Worm (Caenorhabditis elegans) whole organism, midembryonic: ENCODE measurements around the gene orc-3.

Experiments
- cog-1 ChIP-seq: sonication (generic microtip); optimal IDR thresholded peaks from 2 replicates; lab custom pipeline; 2016; ENCODE audit warnings: missing genetic modification characterization, missing compliant biosample characterization
- klf-2 ChIP-seq: fragments of 200-800 bp; sonication (Bioruptor generic); conservative IDR thresholded peaks from 2 replicates; pipeline ENCODE4 v1.3.6; 2022; ENCODE audit warnings: missing genetic modification reagents, missing genetic modification characterization, missing compliant biosample characterization
- med-1 ChIP-seq: sonication (generic microtip); optimal IDR thresholded peaks from 2 replicates; lab custom pipeline; 2017; ENCODE audit warnings: missing genetic modification characterization, mild to moderate bottlenecking, missing compliant biosample characterization, antibody characterized with exemption, missing genetic modification reagents; ENCODE audit not compliant: insufficient read depth
- tab-1 ChIP-seq: fragments of 200-800 bp; sonication (Bioruptor generic); IDR thresholded peaks from 2 replicates; pipeline ENCODE4 v1.3.6; 2022; ENCODE audit warnings: missing genetic modification characterization, missing compliant biosample characterization
- ztf-23 ChIP-seq: fragments of 200-800 bp; sonication (Bioruptor generic); IDR thresholded peaks from 2 replicates; pipeline ENCODE4 v1.3.6; 2022; ENCODE audit warnings: missing genetic modification reagents, missing genetic modification characterization, missing compliant biosample characterization
- ztf-29 ChIP-seq: fragments of 200-800 bp; sonication (Bioruptor generic); IDR thresholded peaks from 2 replicates; pipeline ENCODE4 v1.3.6; 2022; ENCODE audit warnings: missing genetic modification reagents, missing genetic modification characterization, missing compliant biosample characterization

DNA sequence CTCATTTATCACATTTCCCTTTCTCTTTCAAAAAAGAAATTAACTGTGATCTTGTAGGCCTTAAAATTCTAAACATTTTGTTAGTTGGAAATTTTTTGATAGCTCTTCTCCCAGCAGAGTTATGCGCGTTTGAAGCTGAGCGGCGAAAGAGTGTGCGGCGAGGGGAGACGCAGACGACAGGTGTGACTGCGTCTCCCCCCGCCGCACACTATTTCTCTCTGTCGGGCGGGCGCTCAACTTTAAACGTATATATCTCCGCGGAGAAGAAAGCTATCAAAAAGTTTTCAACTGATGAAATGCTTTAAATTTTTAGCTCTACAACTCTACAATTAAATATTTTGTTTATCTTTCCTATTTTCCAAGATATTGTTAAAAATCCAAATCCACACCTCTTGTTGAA, 11.1 kb downstream of the orc-3 start:
- TF ChIP-seq ztf-23 (GFP tag; lab: Robert Waterston, UW) (no peak), klf-2 (GFP tag; lab: Robert Waterston, UW) (no peak), tab-1 (GFP tag; lab: Robert Waterston, UW) (no peak), med-1 (GFP tag; lab: Kevin White, UChicago) (no peak), cog-1 (no peak), ztf-29 (no peak)
